Worm (Caenorhabditis elegans) whole organism, L2 larva: ENCODE measurements around the gene R03G8.1.

ENCODE experiments used
- C34F6.9 ChIP-seq: fragments of 150-350 bp; optimal IDR thresholded peaks from 2 replicates; lab custom pipeline; 2014; ENCODE audit warnings: missing biosample characterization, missing genetic modification characterization
- F13H6.1 ChIP-seq: sonication (generic microtip); optimal IDR thresholded peaks from 2 replicates; lab custom pipeline; 2016; ENCODE audit warnings: missing genetic modification characterization, missing compliant biosample characterization
- ZK546.5 ChIP-seq: sonication (generic microtip); optimal IDR thresholded peaks from 2 replicates; lab custom pipeline; 2017; ENCODE audit warnings: missing biosample characterization, missing genetic modification characterization
- alr-1 ChIP-seq: fragments of 150-350 bp; optimal IDR thresholded peaks from 2 replicates; lab custom pipeline; 2014; ENCODE audit warnings: missing biosample characterization, missing genetic modification characterization
- aly-2 ChIP-seq: fragments of 150-350 bp; optimal IDR thresholded peaks from 2 replicates; lab custom pipeline; 2014; ENCODE audit warnings: missing biosample characterization, missing genetic modification characterization
- ama-1 ChIP-seq: fragments of 150-350 bp; optimal IDR thresholded peaks from 2 replicates; lab custom pipeline; 2018; ENCODE audit warnings: inconsistent platforms
- blmp-1 ChIP-seq: sonication (generic microtip); optimal IDR thresholded peaks from 2 replicates; lab custom pipeline; 2017; ENCODE audit warnings: missing genetic modification characterization, mild to moderate bottlenecking, missing compliant biosample characterization, antibody characterized with exemption, moderate library complexity; ENCODE audit not compliant: insufficient read depth
- ceh-16 ChIP-seq: fragments of 150-350 bp; optimal IDR thresholded peaks from 2 replicates; lab custom pipeline; 2014; ENCODE audit warnings: missing biosample characterization, missing genetic modification characterization
- ceh-82 ChIP-seq: fragments of 150-350 bp; optimal IDR thresholded peaks from 2 replicates; lab custom pipeline; 2014; ENCODE audit warnings: missing biosample characterization, missing genetic modification characterization
- crh-2 ChIP-seq: sonication (generic microtip); optimal IDR thresholded peaks from 2 replicates; lab custom pipeline; 2017; ENCODE audit warnings: missing biosample characterization, missing genetic modification characterization
- egl-27 ChIP-seq: sonication (generic microtip); optimal IDR thresholded peaks from 3 replicates; lab custom pipeline; 2017; ENCODE audit warnings: missing biosample characterization, missing genetic modification reagents, missing genetic modification characterization
- elt-1 ChIP-seq: fragments of 150-350 bp; optimal IDR thresholded peaks from 2 replicates; lab custom pipeline; 2014; ENCODE audit warnings: missing biosample characterization, missing genetic modification characterization
- elt-3 ChIP-seq: sonication (generic microtip); optimal IDR thresholded peaks from 2 replicates; lab custom pipeline; 2017; ENCODE audit warnings: missing biosample characterization, missing genetic modification characterization
- fos-1 ChIP-seq: fragments of 150-350 bp; optimal IDR thresholded peaks from 2 replicates; lab custom pipeline; 2014; ENCODE audit warnings: missing biosample characterization, missing genetic modification characterization
- lin-13 ChIP-seq: fragments of 150-350 bp; optimal IDR thresholded peaks from 2 replicates; lab custom pipeline; 2014; ENCODE audit warnings: missing biosample characterization, missing genetic modification reagents, missing genetic modification characterization
- mab-5 ChIP-seq: fragments of 150-350 bp; optimal IDR thresholded peaks from 2 replicates; lab custom pipeline; 2014; ENCODE audit warnings: missing biosample characterization, missing genetic modification characterization
- mbf-1 ChIP-seq: sonication (generic microtip); optimal IDR thresholded peaks from 2 replicates; lab custom pipeline; 2017; ENCODE audit warnings: missing biosample characterization, missing genetic modification characterization
- mdl-1 ChIP-seq, 2 experiments: fragments of 150-350 bp in 1 of 2; sonication (generic microtip) in 1 of 2; optimal IDR thresholded peaks; 2 replicates each; lab custom pipeline; 2017; ENCODE audit warnings: missing biosample characterization in 2 of 2, missing genetic modification characterization in 2 of 2
- nhr-10 ChIP-seq: sonication (generic microtip); optimal IDR thresholded peaks from 2 replicates; lab custom pipeline; 2017; ENCODE audit warnings: missing biosample characterization, missing genetic modification characterization
- nhr-11 ChIP-seq: fragments of 150-350 bp; optimal IDR thresholded peaks from 2 replicates; lab custom pipeline; 2014; ENCODE audit warnings: missing biosample characterization, missing genetic modification characterization
- nhr-129 ChIP-seq: fragments of 150-350 bp; optimal IDR thresholded peaks from 2 replicates; lab custom pipeline; 2014; ENCODE audit warnings: missing biosample characterization, missing genetic modification characterization
- nhr-21 ChIP-seq: fragments of 150-350 bp; optimal IDR thresholded peaks from 2 replicates; lab custom pipeline; 2014; ENCODE audit warnings: missing biosample characterization, missing genetic modification characterization
- nhr-23 ChIP-seq: fragments of 150-350 bp; optimal IDR thresholded peaks from 2 replicates; lab custom pipeline; 2014; ENCODE audit warnings: missing biosample characterization, missing genetic modification reagents, missing genetic modification characterization
- nhr-237 ChIP-seq: fragments of 150-350 bp; optimal IDR thresholded peaks from 2 replicates; lab custom pipeline; 2014; ENCODE audit warnings: missing biosample characterization, missing genetic modification characterization
- nhr-6 ChIP-seq: fragments of 150-350 bp; optimal IDR thresholded peaks from 2 replicates; lab custom pipeline; 2014; ENCODE audit warnings: missing biosample characterization, missing genetic modification characterization
- nhr-77 ChIP-seq: fragments of 150-350 bp; optimal IDR thresholded peaks from 2 replicates; lab custom pipeline; 2014; ENCODE audit warnings: missing biosample characterization, missing genetic modification characterization
- peb-1 ChIP-seq: fragments of 150-350 bp; optimal IDR thresholded peaks from 2 replicates; lab custom pipeline; 2014; ENCODE audit warnings: missing biosample characterization, missing genetic modification characterization
- skn-1 ChIP-seq: sonication (generic microtip); optimal IDR thresholded peaks from 2 replicates; lab custom pipeline; 2017; ENCODE audit warnings: missing biosample characterization, missing genetic modification characterization
- sma-3 ChIP-seq: sonication (generic microtip); optimal IDR thresholded peaks from 2 replicates; lab custom pipeline; 2016; ENCODE audit warnings: missing genetic modification reagents, missing genetic modification characterization, missing compliant biosample characterization
- sma-9 ChIP-seq, 2 experiments: fragments of 150-350 bp in 1 of 2; sonication (generic microtip) in 1 of 2; optimal IDR thresholded peaks; 2 replicates each; lab custom pipeline; 2014 to 2016; ENCODE audit warnings: missing genetic modification characterization in 2 of 2, mild to moderate bottlenecking in 1 of 2, missing biosample characterization in 1 of 2, missing compliant biosample characterization in 1 of 2, missing genetic modification reagents in 1 of 2, moderate library complexity in 1 of 2
- unc-55 ChIP-seq: fragments of 150-350 bp; sonication (generic microtip); optimal IDR thresholded peaks from 3 replicates; lab custom pipeline; 2014; ENCODE audit warnings: missing biosample characterization, missing genetic modification reagents, missing genetic modification characterization
- unc-62 ChIP-seq: fragments of 150-350 bp; optimal IDR thresholded peaks from 2 replicates; lab custom pipeline; 2014; ENCODE audit warnings: missing biosample characterization, missing genetic modification reagents, missing genetic modification characterization
- zag-1 ChIP-seq: fragments of 150-350 bp; optimal IDR thresholded peaks from 2 replicates; lab custom pipeline; 2014; ENCODE audit warnings: missing biosample characterization, missing genetic modification characterization
- ztf-1 ChIP-seq: fragments of 200-800 bp; sonication (Bioruptor generic); conservative IDR thresholded peaks from 2 replicates; pipeline ENCODE4 v1.3.6; 2022; ENCODE audit warnings: missing genetic modification characterization, missing compliant biosample characterization
- ztf-11 ChIP-seq: sonication (generic microtip); optimal IDR thresholded peaks from 2 replicates; lab custom pipeline; 2017; ENCODE audit warnings: missing biosample characterization, missing genetic modification characterization

The R03G8.1 gene

DNA sequence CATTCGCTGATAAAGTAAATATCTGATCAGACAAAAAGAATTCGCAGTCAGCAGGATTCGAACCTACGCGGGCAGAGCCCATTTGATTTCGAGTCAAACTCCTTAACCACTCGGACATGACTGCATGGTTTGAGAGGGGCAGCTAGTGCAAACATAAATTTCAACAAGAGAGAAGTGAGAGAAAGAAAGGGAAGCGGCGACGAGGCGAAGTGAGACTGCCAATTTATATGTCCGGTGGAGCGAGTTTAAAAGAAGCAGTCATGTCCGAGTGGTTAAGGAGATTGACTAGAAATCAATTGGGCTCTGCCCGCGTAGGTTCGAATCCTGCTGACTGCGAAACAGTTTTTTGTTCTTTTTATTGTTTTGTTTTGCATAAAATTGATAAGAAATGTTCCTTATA, 38.0 kb upstream of the R03G8.1 start (continued):
- TF ChIP-seq ceh-16 (tag; lab: Kevin White, UChicago) (peak; percentile 39), nhr-11 (peak; percentile 67), nhr-6 (tag; lab: Kevin White, UChicago) (peak; percentile 55), C34F6.9 (tag; lab: Kevin White, UChicago) (peak; percentile 80)
- TF ChIP-seq, all 48 proteins: peak for 30; not testable (repeated sequence) for 18

DNA sequence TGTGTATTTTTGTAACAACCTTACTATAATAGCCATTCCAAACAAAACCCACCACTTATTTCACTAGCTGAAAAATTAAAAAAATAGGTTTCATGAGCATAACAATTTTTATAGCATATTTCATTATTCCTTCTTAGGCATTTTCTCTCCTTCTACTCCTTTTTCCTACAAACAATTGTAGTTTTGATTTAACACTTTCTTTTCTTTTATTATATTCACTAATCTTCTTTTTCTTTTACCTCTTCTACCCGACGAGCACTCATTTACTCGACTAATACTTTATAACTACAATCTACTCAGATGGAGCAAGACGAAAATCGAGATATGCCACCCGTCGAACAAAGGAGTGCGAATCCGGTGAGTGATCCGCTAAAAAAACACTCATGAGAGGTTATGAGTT, 36.1 kb upstream of the R03G8.1 start, which contains the start of gene C53C7.3:
TSS of gene C53C7.3 (plus strand) at position 301 of the 400 bp plus-strand sequence.
- TF ChIP-seq nhr-11 (no peak), peb-1 (tag; lab: Kevin White, UChicago) (no peak), aly-2 (no peak), ama-1 (lab: Kevin White, UChicago) (no peak)

DNA sequence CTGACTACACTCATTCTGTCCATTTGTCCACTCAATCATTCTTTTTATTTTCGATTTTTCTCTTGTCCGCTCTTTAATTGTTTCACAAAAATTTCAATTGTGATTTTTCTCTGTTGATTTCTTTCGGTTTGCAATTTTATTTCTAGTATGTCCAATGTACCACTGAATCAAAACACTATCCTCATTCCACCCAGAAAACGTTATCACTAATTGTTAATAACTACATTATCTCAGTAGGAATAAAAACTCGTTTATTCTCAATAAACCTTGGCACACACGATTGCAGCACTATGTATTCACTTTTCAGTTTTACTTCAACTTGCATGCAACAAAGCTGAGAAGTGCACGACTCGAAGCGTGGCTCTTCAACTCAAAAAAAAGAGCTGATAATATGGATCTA, 33.0 kb upstream of the R03G8.1 start, which contains the start of gene K03A11.1:
TSS of gene K03A11.1 (plus strand) at position 301 of the 400 bp plus-strand sequence.
- TF ChIP-seq ceh-82 (no peak), nhr-6 (tag; lab: Kevin White, UChicago) (no peak), lin-13 (GFP tag; lab: Kevin White, UChicago) (no peak)

DNA sequence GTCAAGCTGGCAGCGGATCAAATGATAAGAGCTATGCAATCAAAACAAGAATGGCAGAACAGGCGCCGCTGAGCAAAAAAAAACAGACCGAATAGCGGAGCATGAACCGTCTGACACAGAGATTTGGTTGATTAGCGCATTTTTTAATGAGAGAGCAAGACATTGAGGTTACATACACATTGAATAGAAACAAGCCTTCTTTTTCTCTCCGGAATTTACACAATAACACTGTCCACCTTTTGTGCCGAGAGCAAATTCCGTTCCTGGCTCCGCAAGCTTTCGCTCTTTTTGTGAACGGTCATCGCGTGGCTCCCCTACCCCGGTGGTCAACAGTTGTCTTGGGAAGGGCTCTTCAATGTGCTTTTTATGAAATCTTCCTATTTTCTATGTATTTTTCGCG, 28.8 kb upstream of the R03G8.1 start, which contains the start of gene K03A11.6:
TSS of gene K03A11.6 (plus strand) at position 301 of the 400 bp plus-strand sequence.
- TF ChIP-seq C34F6.9 (tag; lab: Kevin White, UChicago) (no peak), ZK546.5 (tag; lab: Kevin White, UChicago) (no peak), ceh-82 (no peak), blmp-1 (tag; lab: Kevin White, UChicago) (no peak)

DNA sequence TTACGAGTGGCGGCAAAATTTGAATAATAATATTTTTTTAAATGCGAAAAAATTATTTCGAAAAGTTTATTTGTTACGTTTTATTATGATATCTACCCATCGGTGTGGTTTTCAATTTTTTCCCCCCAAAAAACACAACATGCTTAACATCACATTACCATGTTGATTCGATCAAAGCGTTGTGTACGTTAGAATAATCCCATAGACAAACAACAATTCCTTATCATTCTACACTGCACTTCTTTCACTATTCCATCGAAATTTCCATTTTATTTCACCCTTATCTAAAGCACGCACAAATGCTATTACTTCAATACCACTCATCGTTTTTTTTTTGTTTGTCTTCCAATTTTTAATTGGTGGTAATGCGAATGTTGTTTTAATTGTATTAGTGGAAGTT, 24.4 kb upstream of the R03G8.1 start:
- TF ChIP-seq fos-1 (tag; lab: Kevin White, UChicago) (peak; percentile 91), F13H6.1 (tag; lab: Kevin White, UChicago) (peak; percentile 13), alr-1 (tag; lab: Kevin White, UChicago) (no peak), ama-1 (lab: Kevin White, UChicago) (no peak), nhr-129 (tag; lab: Kevin White, UChicago) (no peak), skn-1 (tag; lab: Kevin White, UChicago) (peak; percentile 43), nhr-77 (no peak), crh-2 (tag; lab: Kevin White, UChicago) (peak; percentile 49), sma-9 (GFP tag; optimal IDR thresholded peaks at IDR 0.05; lab: Kevin White, UChicago) (peak; percentile 36), sma-9 (tag; optimal IDR thresholded peaks at IDR 0.05; lab: Kevin White, UChicago) (no peak), ztf-1 (no peak), sma-3 (GFP tag; lab: Kevin White, UChicago) (no peak), mab-5 (tag; lab: Kevin White, UChicago) (no peak), elt-3 (tag; lab: Kevin White, UChicago) (no peak), nhr-23 (tag; lab: Kevin White, UChicago) (no peak), ZK546.5 (tag; lab: Kevin White, UChicago) (no peak)

DNA sequence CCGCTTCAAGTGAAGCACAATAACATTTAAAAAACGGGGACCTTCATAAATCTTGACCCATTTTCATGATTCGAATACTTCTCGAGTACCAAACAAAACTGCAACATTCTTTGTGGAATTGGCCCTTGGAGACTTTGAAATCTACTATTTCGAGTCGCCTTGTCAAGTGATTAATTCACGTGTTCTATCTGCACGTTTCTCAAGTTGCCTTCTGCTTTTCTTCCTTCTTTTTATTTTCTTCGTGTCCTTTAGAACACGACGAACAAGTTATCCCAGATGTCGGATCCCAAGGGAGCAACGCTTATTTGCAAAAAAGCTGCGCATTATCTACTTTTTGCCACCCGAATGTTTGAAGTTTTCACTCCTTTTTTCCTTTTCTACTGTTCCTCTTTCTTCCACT, 23.0 kb upstream of the R03G8.1 start:
- TF ChIP-seq sma-9 (GFP tag; optimal IDR thresholded peaks at IDR 0.05; lab: Kevin White, UChicago): peak; percentile 3
- no peak for TF ChIP-seq sma-9 (tag; optimal IDR thresholded peaks at IDR 0.05; lab: Kevin White, UChicago)
- TF ChIP-seq elt-1 (tag; lab: Kevin White, UChicago): no peak
- peak; percentile 13 for TF ChIP-seq zag-1 (tag; lab: Kevin White, UChicago)

DNA sequence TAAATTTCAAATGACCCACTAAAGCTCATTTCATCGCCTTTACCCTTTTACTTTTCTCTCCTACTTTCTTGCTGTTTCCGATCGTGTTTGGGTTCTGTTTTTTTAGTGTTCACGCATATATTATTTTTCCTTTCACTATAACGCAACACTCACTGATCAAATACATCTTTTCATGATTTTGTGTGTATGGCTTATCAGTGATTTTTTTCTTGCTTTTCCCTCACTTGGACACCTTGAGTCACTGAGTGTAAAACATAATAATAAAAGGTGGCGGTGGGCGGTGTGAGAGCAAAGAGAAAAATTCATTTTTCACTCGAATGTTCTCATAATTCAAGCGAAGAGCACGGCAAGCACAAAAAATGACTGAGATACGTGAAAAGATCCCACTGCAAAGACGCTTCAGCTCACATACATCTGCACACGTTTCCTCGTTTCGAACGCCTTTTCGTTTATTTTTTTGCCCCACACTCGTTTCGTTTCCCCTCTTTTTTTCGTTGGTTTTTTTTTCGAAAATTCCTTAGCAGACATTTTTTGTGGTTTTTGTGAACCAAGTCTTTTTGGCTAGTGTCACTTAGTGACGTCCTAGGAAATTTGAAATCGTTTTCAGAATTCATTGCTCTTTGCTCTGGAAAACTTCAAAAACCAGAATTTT, 21.3 kb upstream of the R03G8.1 start, which contains the start of gene K03A11.5:
TSS of gene K03A11.5 (plus strand) at position 602 of the 652 bp plus-strand sequence.
- TF ChIP-seq fos-1 (tag; lab: Kevin White, UChicago): peak; percentile 58
- TF ChIP-seq elt-3 (tag; lab: Kevin White, UChicago): no peak

DNA sequence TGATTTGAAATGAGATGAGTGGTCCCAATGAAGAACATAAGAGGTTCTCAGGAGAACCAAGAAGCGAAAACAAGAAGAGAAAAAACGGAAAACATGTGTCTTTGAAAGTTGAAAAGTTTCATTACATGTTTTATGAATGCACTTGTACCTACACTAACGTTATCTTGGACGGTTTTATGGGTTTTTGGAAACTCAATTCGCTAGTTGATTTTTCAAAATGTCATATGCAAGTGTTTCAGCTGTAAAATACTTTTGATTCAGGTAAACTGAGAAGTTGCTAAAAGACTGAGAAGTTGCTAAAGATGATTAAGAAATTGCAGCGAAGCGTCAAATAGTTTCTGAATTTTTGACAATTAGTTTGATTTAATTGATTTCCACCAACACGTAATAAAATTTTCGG, 13.3 kb upstream of the R03G8.1 start, which contains the start of gene cpx-2:
TSS of gene cpx-2 (minus strand) at position 101 of the 400 bp plus-strand sequence.
- TF ChIP-seq ama-1 (lab: Kevin White, UChicago) (no peak), unc-62 (GFP tag; lab: Kevin White, UChicago) (no peak), nhr-10 (tag; lab: Kevin White, UChicago) (no peak), unc-55 (GFP tag; lab: Kevin White, UChicago) (no peak), egl-27 (no peak), mdl-1 (tag; optimal IDR thresholded peaks at IDR 0.05; lab: Kevin White, UChicago) (no peak), nhr-21 (tag; lab: Kevin White, UChicago) (no peak), ceh-82 (no peak), ztf-11 (tag; lab: Kevin White, UChicago) (no peak), sma-9 (GFP tag; optimal IDR thresholded peaks at IDR 0.05; lab: Kevin White, UChicago) (no peak), sma-9 (tag; optimal IDR thresholded peaks at IDR 0.05; lab: Kevin White, UChicago) (no peak), ceh-16 (tag; lab: Kevin White, UChicago) (no peak), nhr-237 (tag; lab: Kevin White, UChicago) (no peak), nhr-6 (tag; lab: Kevin White, UChicago) (no peak), ztf-1 (no peak), aly-2 (no peak), ZK546.5 (tag; lab: Kevin White, UChicago) (no peak), mbf-1 (tag; lab: Kevin White, UChicago) (no peak)
